Worm (Caenorhabditis elegans) whole organism, L3 larva: ENCODE results near the gene adbp-1.

Experiments
- R02D3.7 ChIP-seq: fragments of 150-350 bp; optimal IDR thresholded peaks from 2 replicates; lab custom pipeline; 2014; ENCODE audit warnings: missing biosample characterization, missing genetic modification characterization
- ZK546.5 ChIP-seq: sonication (generic microtip); optimal IDR thresholded peaks from 2 replicates; lab custom pipeline; 2017; ENCODE audit warnings: missing biosample characterization, missing genetic modification characterization
- aly-2 ChIP-seq: fragments of 150-350 bp; optimal IDR thresholded peaks from 2 replicates; lab custom pipeline; 2014; ENCODE audit warnings: missing biosample characterization, missing genetic modification characterization
- ama-1 ChIP-seq: fragments of 150-350 bp; optimal IDR thresholded peaks from 2 replicates; lab custom pipeline; 2018
- ceh-16 ChIP-seq: sonication (generic microtip); optimal IDR thresholded peaks from 2 replicates; lab custom pipeline; 2017; ENCODE audit warnings: missing biosample characterization, missing genetic modification characterization
- ceh-28 ChIP-seq: fragments of 150-350 bp; optimal IDR thresholded peaks from 2 replicates; lab custom pipeline; 2014; ENCODE audit warnings: missing biosample characterization, missing genetic modification reagents, missing genetic modification characterization
- ceh-82 ChIP-seq: fragments of 150-350 bp; optimal IDR thresholded peaks from 2 replicates; lab custom pipeline; 2014; ENCODE audit warnings: missing biosample characterization, missing genetic modification characterization
- ceh-9 ChIP-seq: sonication (generic microtip); optimal IDR thresholded peaks from 2 replicates; lab custom pipeline; 2018; ENCODE audit warnings: missing biosample characterization, missing genetic modification characterization
- daf-12 ChIP-seq: fragments of 150-350 bp; optimal IDR thresholded peaks from 2 replicates; lab custom pipeline; 2014; ENCODE audit warnings: missing biosample characterization, missing genetic modification reagents, missing genetic modification characterization
- egl-27 ChIP-seq: sonication (generic microtip); optimal IDR thresholded peaks from 4 replicates; lab custom pipeline; 2017; ENCODE audit warnings: missing biosample characterization, missing genetic modification reagents, missing genetic modification characterization
- egl-5 ChIP-seq: fragments of 150-350 bp; optimal IDR thresholded peaks from 2 replicates; lab custom pipeline; 2017; ENCODE audit warnings: missing biosample characterization, missing genetic modification reagents, missing genetic modification characterization, inconsistent platforms
- elt-1 ChIP-seq: fragments of 150-350 bp; optimal IDR thresholded peaks from 2 replicates; lab custom pipeline; 2014; ENCODE audit warnings: missing biosample characterization, missing genetic modification characterization
- elt-2 ChIP-seq: sonication (generic microtip); optimal IDR thresholded peaks from 2 replicates; lab custom pipeline; 2016; ENCODE audit warnings: missing genetic modification reagents, mild to moderate bottlenecking, missing genetic modification characterization, missing compliant biosample characterization
- elt-3 ChIP-seq, 3 experiments: fragments of 150-350 bp in 1 of 3; sonication (generic microtip) in 2 of 3; optimal IDR thresholded peaks; 2 replicates in 2 of 3; 4 replicates in 1 of 3; lab custom pipeline; 2014 to 2017; ENCODE audit warnings: missing biosample characterization in 3 of 3, missing genetic modification characterization in 3 of 3
- eor-1 ChIP-seq, 2 experiments: fragments of 150-350 bp; optimal IDR thresholded peaks; 2 replicates each; lab custom pipeline; 2014 to 2018; ENCODE audit warnings: missing biosample characterization in 2 of 2, missing genetic modification characterization in 2 of 2
- fkh-10 ChIP-seq: sonication (generic microtip); optimal IDR thresholded peaks from 2 replicates; lab custom pipeline; 2017; ENCODE audit warnings: missing biosample characterization, missing genetic modification reagents, missing genetic modification characterization
- fkh-2 ChIP-seq: fragments of 150-350 bp; optimal IDR thresholded peaks from 2 replicates; lab custom pipeline; 2014; ENCODE audit warnings: missing biosample characterization, missing genetic modification reagents, missing genetic modification characterization
- fos-1 ChIP-seq: fragments of 150-350 bp; optimal IDR thresholded peaks from 2 replicates; lab custom pipeline; 2014; ENCODE audit warnings: missing biosample characterization, missing genetic modification characterization
- hmg-11 ChIP-seq: sonication (generic microtip); optimal IDR thresholded peaks from 2 replicates; lab custom pipeline; 2016; ENCODE audit warnings: missing genetic modification characterization, missing compliant biosample characterization
- jun-1 ChIP-seq: fragments of 150-350 bp; optimal IDR thresholded peaks from 2 replicates; lab custom pipeline; 2014; ENCODE audit warnings: missing biosample characterization, missing genetic modification reagents, missing genetic modification characterization
- lin-15B ChIP-seq: fragments of 150-350 bp; optimal IDR thresholded peaks from 2 replicates; lab custom pipeline; 2014; ENCODE audit warnings: missing biosample characterization, missing genetic modification characterization
- lin-39 ChIP-seq: fragments of 150-350 bp; optimal IDR thresholded peaks from 2 replicates; lab custom pipeline; 2018; ENCODE audit warnings: missing biosample characterization, missing genetic modification reagents, missing genetic modification characterization
- lsy-12 ChIP-seq: sonication (generic microtip); optimal IDR thresholded peaks from 2 replicates; lab custom pipeline; 2016; ENCODE audit warnings: mild to moderate bottlenecking, missing genetic modification characterization, missing compliant biosample characterization
- mdl-1 ChIP-seq: fragments of 150-350 bp; optimal IDR thresholded peaks from 2 replicates; lab custom pipeline; 2014; ENCODE audit warnings: missing biosample characterization, missing genetic modification characterization
- mml-1 ChIP-seq: fragments of 150-350 bp; sonication (generic microtip); optimal IDR thresholded peaks from 3 replicates; lab custom pipeline; 2014; ENCODE audit warnings: missing biosample characterization, missing genetic modification characterization
- nfya-1 ChIP-seq: sonication (generic microtip); optimal IDR thresholded peaks from 2 replicates; lab custom pipeline; 2017; ENCODE audit warnings: missing genetic modification characterization, mild to moderate bottlenecking, missing compliant biosample characterization, antibody characterized with exemption, moderate library complexity; ENCODE audit not compliant: insufficient read depth
- nhr-11 ChIP-seq: fragments of 150-350 bp; optimal IDR thresholded peaks from 2 replicates; lab custom pipeline; 2014; ENCODE audit warnings: missing biosample characterization, missing genetic modification characterization
- nhr-12 ChIP-seq: fragments of 150-350 bp; optimal IDR thresholded peaks from 2 replicates; lab custom pipeline; 2014; ENCODE audit warnings: missing biosample characterization, missing genetic modification characterization
- nhr-23 ChIP-seq: fragments of 150-350 bp; optimal IDR thresholded peaks from 2 replicates; lab custom pipeline; 2014; ENCODE audit warnings: missing biosample characterization, missing genetic modification reagents, missing genetic modification characterization
- nhr-237 ChIP-seq: fragments of 150-350 bp; optimal IDR thresholded peaks from 2 replicates; lab custom pipeline; 2014; ENCODE audit warnings: missing biosample characterization, missing genetic modification characterization
- nhr-25 ChIP-seq: sonication (generic microtip); optimal IDR thresholded peaks from 2 replicates; lab custom pipeline; 2017; ENCODE audit warnings: missing biosample characterization, missing genetic modification characterization
- nhr-28 ChIP-seq: fragments of 150-350 bp; optimal IDR thresholded peaks from 2 replicates; lab custom pipeline; 2014; ENCODE audit warnings: missing biosample characterization, missing genetic modification characterization
- nhr-43 ChIP-seq: sonication (generic microtip); optimal IDR thresholded peaks from 2 replicates; lab custom pipeline; 2016; ENCODE audit warnings: mild to moderate bottlenecking, missing genetic modification characterization, missing compliant biosample characterization; ENCODE audit not compliant: poor library complexity, severe bottlenecking
- nhr-67 ChIP-seq: fragments of 150-350 bp; optimal IDR thresholded peaks from 2 replicates; lab custom pipeline; 2014; ENCODE audit warnings: missing biosample characterization, missing genetic modification characterization
- nhr-76 ChIP-seq: fragments of 150-350 bp; sonication (generic microtip); optimal IDR thresholded peaks from 5 replicates; lab custom pipeline; 2014; ENCODE audit warnings: missing biosample characterization, missing genetic modification characterization
- nhr-77 ChIP-seq: fragments of 150-350 bp; optimal IDR thresholded peaks from 2 replicates; lab custom pipeline; 2014; ENCODE audit warnings: missing biosample characterization, missing genetic modification characterization
- pha-4 ChIP-seq: fragments of 150-350 bp; optimal IDR thresholded peaks from 2 replicates; lab custom pipeline; 2014; ENCODE audit warnings: missing biosample characterization, missing genetic modification reagents, missing genetic modification characterization
- pqm-1 ChIP-seq: fragments of 150-350 bp; optimal IDR thresholded peaks from 2 replicates; lab custom pipeline; 2017; ENCODE audit warnings: missing biosample characterization, missing genetic modification characterization, inconsistent platforms
- sea-2 ChIP-seq: fragments of 150-350 bp; sonication (generic microtip); optimal IDR thresholded peaks from 4 replicates; lab custom pipeline; 2014; ENCODE audit warnings: missing biosample characterization, missing genetic modification reagents, missing genetic modification characterization
- skn-1 ChIP-seq: fragments of 150-350 bp; optimal IDR thresholded peaks from 2 replicates; lab custom pipeline; 2014; ENCODE audit warnings: missing biosample characterization, missing genetic modification characterization
- snpc-4 ChIP-seq: fragments of 150-350 bp; optimal IDR thresholded peaks from 2 replicates; lab custom pipeline; 2014; ENCODE audit warnings: missing biosample characterization, missing genetic modification characterization
- tbx-2 ChIP-seq: sonication (generic microtip); optimal IDR thresholded peaks from 2 replicates; lab custom pipeline; 2016; ENCODE audit warnings: mild to moderate bottlenecking, missing genetic modification characterization, missing compliant biosample characterization
- unc-39 ChIP-seq: sonication (generic microtip); optimal IDR thresholded peaks from 4 replicates; lab custom pipeline; 2017; ENCODE audit warnings: missing biosample characterization, missing genetic modification characterization
- unc-62 ChIP-seq: fragments of 150-350 bp; sonication (generic microtip); optimal IDR thresholded peaks from 4 replicates; lab custom pipeline; 2014; ENCODE audit warnings: missing biosample characterization, missing genetic modification reagents, missing genetic modification characterization
- zag-1 ChIP-seq: fragments of 150-350 bp; optimal IDR thresholded peaks from 2 replicates; lab custom pipeline; 2014; ENCODE audit warnings: missing biosample characterization, missing genetic modification characterization
- ztf-11 ChIP-seq: fragments of 150-350 bp; optimal IDR thresholded peaks from 2 replicates; lab custom pipeline; 2014; ENCODE audit warnings: missing biosample characterization, missing genetic modification characterization
- ztf-4 ChIP-seq: fragments of 150-350 bp; optimal IDR thresholded peaks from 2 replicates; lab custom pipeline; 2014; ENCODE audit warnings: missing biosample characterization, missing genetic modification characterization

The adbp-1 gene

ce11 chrII:11463899-11464298 lies 19.9 kb downstream of the adbp-1 start:
- TF ChIP-seq skn-1 (no peak), lin-15B (tag; lab: Kevin White, UChicago) (peak; percentile 28), nhr-237 (no peak), jun-1 (no peak), nhr-23 (tag; lab: Kevin White, UChicago) (no peak), hmg-11 (tag; lab: Kevin White, UChicago) (no peak), R02D3.7 (tag; lab: Kevin White, UChicago) (peak; percentile 81), ztf-4 (tag; lab: Kevin White, UChicago) (no peak), ceh-28 (tag; lab: Kevin White, UChicago) (no peak), fkh-2 (no peak), elt-2 (no peak)

ce11 chrII:11464427-11464944 lies 20.5 kb downstream of the adbp-1 start, which contains the start of the genes aars-1 and rga-1:
Gene aars-1 (minus strand): TSS chrII:11464497.
Gene rga-1 (plus strand): TSS chrII:11464894.
- TF ChIP-seq hmg-11 (tag; lab: Kevin White, UChicago) (peak; percentile 60), nhr-25 (tag; lab: Kevin White, UChicago) (peak; percentile 83), pqm-1 (tag; lab: Kevin White, UChicago) (peak; percentile 82), fos-1 (tag; lab: Kevin White, UChicago) (no peak), egl-5 (tag; lab: Kevin White, UChicago) (peak; percentile 55), jun-1 (peak; percentile 47), aly-2 (tag; lab: Kevin White, UChicago) (no peak), nhr-11 (tag; lab: Kevin White, UChicago) (no peak), mml-1 (tag; lab: Kevin White, UChicago) (no peak), elt-2 (peak; percentile 76), pha-4 (tag; lab: Kevin White, UChicago) (peak; percentile 70), ceh-16 (tag; lab: Kevin White, UChicago) (no peak), nfya-1 (tag; lab: Kevin White, UChicago) (peak; percentile 61), lsy-12 (no peak), elt-3 (tag; optimal IDR thresholded peaks at IDR 0.05; lab: Kevin White, UChicago) (no peak), nhr-77 (tag; lab: Kevin White, UChicago) (no peak), snpc-4 (tag; lab: Kevin White, UChicago) (peak; percentile 29), nhr-67 (tag; lab: Kevin White, UChicago) (no peak), ceh-28 (tag; lab: Kevin White, UChicago) (peak; percentile 70), elt-1 (tag; lab: Kevin White, UChicago) (peak; percentile 34), nhr-23 (tag; lab: Kevin White, UChicago) (peak; percentile 71), nhr-237 (no peak), ama-1 (no peak), lin-15B (tag; lab: Kevin White, UChicago) (peak; percentile 28), nhr-43 (peak; percentile 73), tbx-2 (tag; lab: Kevin White, UChicago) (no peak), nhr-28 (tag; lab: Kevin White, UChicago) (no peak), fkh-10 (GFP tag; lab: Kevin White, UChicago) (no peak), zag-1 (tag; lab: Kevin White, UChicago) (no peak), eor-1 (tag; optimal IDR thresholded peaks at IDR 0.05; lab: Kevin White, UChicago) (no peak), mdl-1 (tag; lab: Kevin White, UChicago) (no peak), unc-39 (tag; lab: Kevin White, UChicago) (no peak), daf-12 (no peak), ceh-9 (no peak), ztf-4 (tag; lab: Kevin White, UChicago) (no peak), egl-27 (tag; lab: Kevin White, UChicago) (no peak), skn-1 (no peak), nhr-76 (no peak), ztf-11 (tag; lab: Kevin White, UChicago) (no peak), ceh-82 (tag; lab: Kevin White, UChicago) (no peak), R02D3.7 (tag; lab: Kevin White, UChicago) (peak; percentile 35), sea-2 (no peak), ZK546.5 (tag; lab: Kevin White, UChicago) (no peak), lin-39 (tag; lab: Kevin White, UChicago) (no peak), nhr-12 (no peak), unc-62 (GFP tag; lab: Kevin White, UChicago) (no peak), fkh-2 (peak; percentile 53)
